Fruit fly (Drosophila melanogaster): ENCODE results near the gene Ssb-c31a.

DNA sequence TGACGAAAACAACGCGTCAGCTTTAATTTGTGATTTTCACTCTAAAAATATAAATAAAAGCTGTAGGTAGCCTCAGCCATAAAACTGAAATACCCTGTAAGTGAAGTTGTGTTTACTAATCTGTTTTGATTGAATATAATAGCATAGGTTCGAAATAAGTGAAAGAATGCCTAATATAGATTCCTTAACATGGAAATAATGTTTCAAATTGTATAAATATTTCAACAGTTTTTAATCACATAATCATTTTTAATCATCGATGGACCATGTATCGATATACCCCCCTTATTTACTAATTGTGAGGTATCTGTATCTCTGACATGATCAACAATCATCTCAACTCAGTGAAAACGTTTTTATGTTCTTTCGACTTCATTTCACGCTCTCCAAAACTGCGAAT is 44.3 kb downstream of the Ssb-c31a start:
- no peak for TF ChIP-seq h (optimal IDR thresholded peaks at IDR 0.05)
- TF ChIP-seq insv (optimal IDR thresholded peaks at IDR 0.05): no peak
